Worm (Caenorhabditis elegans) whole organism, young adult: ENCODE measurements around the gene pmt-1.

Experiments used
- Y56A3A.18 ChIP-seq: fragments of 200-800 bp; sonication (Bioruptor generic); IDR thresholded peaks from 2 replicates; pipeline ENCODE4 v1.3.6; 2022; ENCODE audit warnings: missing genetic modification reagents, missing genetic modification characterization, missing compliant biosample characterization
- ZK185.1 ChIP-seq: sonication (generic microtip); optimal IDR thresholded peaks from 2 replicates; lab custom pipeline; 2016; ENCODE audit warnings: mild to moderate bottlenecking, missing genetic modification characterization, missing compliant biosample characterization; ENCODE audit not compliant: poor library complexity, severe bottlenecking
- ama-1 ChIP-seq, 3 experiments: fragments of 150-350 bp in 1 of 3; sonication (generic microtip) in 2 of 3; optimal IDR thresholded peaks; 2 replicates each; lab custom pipeline; 2014 to 2018; ENCODE audit warnings: missing biosample characterization in 2 of 3, missing genetic modification characterization in 2 of 3, missing genetic modification reagents in 2 of 3
- dpl-1 ChIP-seq: fragments of 150-350 bp; optimal IDR thresholded peaks from 2 replicates; lab custom pipeline; 2014; ENCODE audit warnings: missing biosample characterization, missing genetic modification reagents, missing genetic modification characterization
- madf-3 ChIP-seq: fragments of 200-800 bp; sonication (Bioruptor generic); IDR thresholded peaks from 2 replicates; pipeline ENCODE4 v1.3.6; 2022; ENCODE audit warnings: missing genetic modification reagents, missing genetic modification characterization, missing compliant biosample characterization
- mcd-1 ChIP-seq: fragments of 200-800 bp; sonication (Bioruptor generic); IDR thresholded peaks from 2 replicates; pipeline ENCODE4 v1.3.6; 2022; ENCODE audit warnings: missing genetic modification reagents, missing genetic modification characterization, missing compliant biosample characterization
- mel-28 ChIP-seq: sonication (generic microtip); optimal IDR thresholded peaks from 2 replicates; lab custom pipeline; 2016; ENCODE audit warnings: borderline replicate concordance, mild to moderate bottlenecking, missing genetic modification characterization, missing compliant biosample characterization
- nfya-1 ChIP-seq: sonication (generic microtip); optimal IDR thresholded peaks from 2 replicates; lab custom pipeline; 2017; ENCODE audit warnings: antibody characterized with exemption, missing compliant biosample characterization, missing genetic modification characterization, borderline replicate concordance; ENCODE audit not compliant: insufficient read depth
- pbrm-1 ChIP-seq: fragments of 200-800 bp; sonication (Bioruptor generic); IDR thresholded peaks from 2 replicates; pipeline ENCODE4 v1.3.6; 2022; ENCODE audit warnings: missing genetic modification reagents, missing genetic modification characterization, missing compliant biosample characterization
- unc-62 ChIP-seq: fragments of 150-350 bp; optimal IDR thresholded peaks from 2 replicates; lab custom pipeline; 2014; ENCODE audit warnings: missing biosample characterization, missing genetic modification reagents, missing genetic modification characterization

DNA sequence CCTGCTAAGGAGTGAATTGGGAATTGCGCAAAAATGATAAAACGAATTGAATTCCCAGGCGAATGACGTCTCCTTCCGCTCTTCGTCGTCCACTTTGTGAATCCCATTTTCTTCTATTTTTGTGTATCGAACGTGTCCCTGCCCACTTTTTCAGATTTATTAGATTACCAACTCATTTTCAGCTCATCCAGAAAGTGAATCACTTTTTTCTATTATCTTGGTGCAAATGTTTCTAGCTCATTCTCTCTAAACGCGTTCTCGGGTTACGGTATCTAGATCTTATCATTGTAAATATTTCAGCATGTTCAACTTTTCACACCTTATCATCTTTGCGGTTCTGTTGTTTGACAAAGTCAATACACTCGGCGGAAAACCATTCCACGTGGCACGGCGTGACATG, 6.8 kb upstream of the pmt-1 start, which contains the start of gene ZK622.5:
- TF ChIP-seq ama-1 (optimal IDR thresholded peaks at IDR 0.05; lab: Kevin White, UChicago) (no peak), ama-1 (GFP tag; optimal IDR thresholded peaks at IDR 0.05; lab: Kevin White, UChicago) (no peak), dpl-1 (no peak), mcd-1 (GFP tag; lab: Robert Waterston, UW) (no peak), madf-3 (no peak), mel-28 (tag; lab: Kevin White, UChicago) (no peak), pbrm-1 (GFP tag; lab: Robert Waterston, UW) (no peak), Y56A3A.18 (GFP tag; lab: Robert Waterston, UW) (no peak), nfya-1 (tag; lab: Kevin White, UChicago) (no peak), ZK185.1 (no peak), unc-62 (GFP tag; lab: Kevin White, UChicago) (no peak)
